Fruit fly (Drosophila melanogaster) whole organism, embryonic: ENCODE results near the gene CG45099.

ENCODE experiments used
- Bdp1 ChIP-seq: fragments of 200-800 bp; sonication (Bioruptor generic); optimal IDR thresholded peaks from 3 replicates; lab custom pipeline; 2016; ENCODE audit warnings: missing biosample characterization, missing genetic modification characterization
- Bgb ChIP-seq: fragments of 200-800 bp; sonication (Bioruptor generic); IDR thresholded peaks from 2 replicates; pipeline ENCODE4 v1.3.6; 2022; ENCODE audit warnings: missing biosample characterization, missing genetic modification characterization; ENCODE audit not compliant: partially characterized antibody
- CG10565 ChIP-seq: fragments of 200-800 bp; sonication (Bioruptor generic); optimal IDR thresholded peaks from 3 replicates; lab custom pipeline; 2016; ENCODE audit warnings: missing biosample characterization, mild to moderate bottlenecking, missing genetic modification characterization
- CG11247 ChIP-seq: fragments of 200-800 bp; sonication (Bioruptor generic); IDR thresholded peaks from 2 replicates; pipeline ENCODE4 v1.3.6; 2022; ENCODE audit warnings: missing biosample characterization, missing genetic modification characterization
- CG11696 ChIP-seq: fragments of 200-800 bp; sonication (Bioruptor generic); IDR thresholded peaks from 2 replicates; pipeline ENCODE4 v1.3.6; 2022; ENCODE audit warnings: missing biosample characterization, missing genetic modification characterization
- CG11723 ChIP-seq: fragments of 200-800 bp; sonication (Bioruptor generic); optimal IDR thresholded peaks from 2 replicates; lab custom pipeline; 2017; ENCODE audit warnings: missing biosample characterization, mild to moderate bottlenecking, missing genetic modification characterization
- CG12659 ChIP-seq: fragments of 200-800 bp; sonication (Bioruptor generic); optimal IDR thresholded peaks from 3 replicates; lab custom pipeline; 2017; ENCODE audit warnings: mild to moderate bottlenecking, missing biosample characterization, missing genetic modification reagents, missing genetic modification characterization
- CG14050 ChIP-seq: fragments of 200-800 bp; sonication (Bioruptor generic); IDR thresholded peaks from 3 replicates; pipeline ENCODE4 v1.3.6; 2022; ENCODE audit warnings: missing biosample characterization, missing genetic modification characterization
- CG15696 ChIP-seq: fragments of 200-800 bp; sonication (Bioruptor generic); optimal IDR thresholded peaks from 2 replicates; lab custom pipeline; 2019; ENCODE audit warnings: missing biosample characterization, mild to moderate bottlenecking, missing genetic modification characterization, moderate library complexity
- CG17328 ChIP-seq: fragments of 200-800 bp; sonication (Bioruptor generic); IDR thresholded peaks from 2 replicates; pipeline ENCODE4 v1.3.6; 2022; ENCODE audit warnings: missing biosample characterization, missing genetic modification characterization
- CG18764 ChIP-seq: fragments of 200-800 bp; sonication (Bioruptor generic); optimal IDR thresholded peaks from 3 replicates; lab custom pipeline; 2016; ENCODE audit warnings: missing biosample characterization, missing genetic modification characterization
- CG2120 ChIP-seq: fragments of 200-800 bp; sonication (Bioruptor generic); optimal IDR thresholded peaks from 3 replicates; lab custom pipeline; 2016; ENCODE audit warnings: missing biosample characterization, missing genetic modification characterization
- CG3281 ChIP-seq: fragments of 200-800 bp; sonication (Bioruptor generic); optimal IDR thresholded peaks from 3 replicates; lab custom pipeline; 2017; ENCODE audit warnings: missing biosample characterization, mild to moderate bottlenecking, missing genetic modification characterization
- CG4282 ChIP-seq: fragments of 200-800 bp; sonication (Bioruptor generic); optimal IDR thresholded peaks from 2 replicates; lab custom pipeline; 2016; ENCODE audit warnings: missing biosample characterization, missing genetic modification characterization
- CG4328 ChIP-seq: fragments of 200-800 bp; sonication (Bioruptor generic); optimal IDR thresholded peaks from 3 replicates; lab custom pipeline; 2017; ENCODE audit warnings: missing biosample characterization, missing genetic modification reagents, missing genetic modification characterization
- CG4854 ChIP-seq: fragments of 200-800 bp; sonication (Bioruptor generic); optimal IDR thresholded peaks from 2 replicates; lab custom pipeline; 2016; ENCODE audit warnings: missing biosample characterization, missing genetic modification characterization, inconsistent platforms
- CG5245 ChIP-seq: fragments of 200-800 bp; sonication (Bioruptor generic); optimal IDR thresholded peaks from 3 replicates; lab custom pipeline; 2016; ENCODE audit warnings: missing biosample characterization, missing genetic modification characterization
- CG6854 ChIP-seq: fragments of 200-800 bp; sonication (Bioruptor generic); optimal IDR thresholded peaks from 3 replicates; lab custom pipeline; 2017; ENCODE audit warnings: missing biosample characterization, mild to moderate bottlenecking, missing genetic modification characterization
- CG7556 ChIP-seq: fragments of 200-800 bp; sonication (Bioruptor generic); optimal IDR thresholded peaks from 2 replicates; lab custom pipeline; 2017; ENCODE audit warnings: missing biosample characterization, mild to moderate bottlenecking, missing genetic modification characterization
- CG8944 ChIP-seq: fragments of 200-800 bp; sonication (Bioruptor generic); optimal IDR thresholded peaks from 3 replicates; lab custom pipeline; 2016; ENCODE audit warnings: missing biosample characterization, missing genetic modification characterization
- Doc3 ChIP-seq: fragments of 200-800 bp; sonication (Bioruptor generic); IDR thresholded peaks from 3 replicates; pipeline ENCODE4 v1.3.6; 2022; ENCODE audit warnings: missing biosample characterization, missing genetic modification characterization; ENCODE audit not compliant: partially characterized antibody
- E2f2 ChIP-seq: fragments of 200-800 bp; sonication (Bioruptor generic); IDR thresholded peaks from 2 replicates; pipeline ENCODE4 v1.3.6; 2022; ENCODE audit warnings: missing biosample characterization, missing genetic modification characterization
- MBD-R2 ChIP-seq: fragments of 200-800 bp; sonication (Bioruptor generic); IDR thresholded peaks from 2 replicates; pipeline ENCODE4 v1.3.6; 2022; ENCODE audit warnings: missing biosample characterization, missing genetic modification characterization
- Mrtf ChIP-seq: fragments of 200-800 bp; sonication (Bioruptor generic); IDR thresholded peaks from 3 replicates; pipeline ENCODE4 v1.3.6; 2022; ENCODE audit warnings: missing biosample characterization, missing genetic modification characterization
- Rx ChIP-seq: fragments of 200-800 bp; sonication (Bioruptor generic); IDR thresholded peaks from 2 replicates; pipeline ENCODE4 v1.3.6; 2022; ENCODE audit warnings: missing biosample characterization, missing genetic modification characterization
- Side ChIP-seq: fragments of 200-800 bp; sonication (Bioruptor generic); optimal IDR thresholded peaks from 2 replicates; lab custom pipeline; 2016; ENCODE audit warnings: missing biosample characterization, missing genetic modification characterization
- Sox102F ChIP-seq: fragments of 200-800 bp; sonication (Bioruptor generic); optimal IDR thresholded peaks from 2 replicates; lab custom pipeline; 2018; ENCODE audit warnings: missing biosample characterization, mild to moderate bottlenecking, missing genetic modification characterization, moderate library complexity
- caup ChIP-seq: fragments of 200-800 bp; sonication (Bioruptor generic); optimal IDR thresholded peaks from 3 replicates; lab custom pipeline; 2017; ENCODE audit warnings: missing biosample characterization, mild to moderate bottlenecking, missing genetic modification characterization, moderate library complexity; ENCODE audit not compliant: severe bottlenecking
- chif ChIP-seq, 2 experiments: fragments of 200-800 bp; sonication (Bioruptor generic); optimal IDR thresholded peaks; 3 replicates each; lab custom pipeline; 2016; ENCODE audit warnings: missing biosample characterization in 2 of 2, missing genetic modification characterization in 2 of 2
- chm ChIP-seq: fragments of 200-800 bp; sonication (Bioruptor generic); IDR thresholded peaks from 2 replicates; pipeline ENCODE4 v1.3.6; 2022; ENCODE audit warnings: missing biosample characterization, missing genetic modification characterization
- corto ChIP-seq: fragments of 200-800 bp; sonication (Bioruptor generic); optimal IDR thresholded peaks from 2 replicates; lab custom pipeline; 2016; ENCODE audit warnings: missing biosample characterization, mild to moderate bottlenecking, missing genetic modification characterization, moderate library complexity
- croc ChIP-seq: fragments of 200-800 bp; sonication (Bioruptor generic); conservative IDR thresholded peaks from 3 replicates; pipeline ENCODE4 v1.3.6; 2022; ENCODE audit warnings: missing biosample characterization, missing genetic modification characterization
- gro ChIP-seq: fragments of 200-800 bp; sonication (Bioruptor generic); optimal IDR thresholded peaks from 2 replicates; lab custom pipeline; 2016; ENCODE audit warnings: missing biosample characterization, missing genetic modification characterization
- gt ChIP-seq: fragments of 200-800 bp; sonication (Bioruptor generic); IDR thresholded peaks from 2 replicates; pipeline ENCODE4 v1.3.6; 2022; ENCODE audit warnings: missing biosample characterization, missing genetic modification characterization
- h ChIP-seq: fragments of >200 bp; optimal IDR thresholded peaks from 2 replicates; lab custom pipeline; 2017
- ham ChIP-seq: fragments of 200-800 bp; sonication (Bioruptor generic); IDR thresholded peaks from 2 replicates; pipeline ENCODE4 v1.3.6; 2022; ENCODE audit warnings: missing biosample characterization, missing genetic modification characterization
- ind ChIP-seq: fragments of 200-800 bp; sonication (Bioruptor generic); optimal IDR thresholded peaks from 3 replicates; lab custom pipeline; 2016; ENCODE audit warnings: missing biosample characterization, missing genetic modification characterization
- ken ChIP-seq: fragments of 200-800 bp; sonication (Bioruptor generic); IDR thresholded peaks from 3 replicates; pipeline ENCODE4 v1.3.6; 2022; ENCODE audit warnings: missing biosample characterization, missing genetic modification characterization
- lmd ChIP-seq: fragments of 200-800 bp; sonication (Bioruptor generic); IDR thresholded peaks from 2 replicates; pipeline ENCODE4 v1.3.6; 2022; ENCODE audit warnings: missing biosample characterization, missing genetic modification characterization
- mam ChIP-seq: fragments of 200-800 bp; sonication (Bioruptor generic); optimal IDR thresholded peaks from 3 replicates; lab custom pipeline; 2016; ENCODE audit warnings: missing biosample characterization, missing genetic modification characterization
- pros ChIP-seq: fragments of 200-800 bp; sonication (Bioruptor generic); optimal IDR thresholded peaks from 3 replicates; lab custom pipeline; 2019; ENCODE audit warnings: missing biosample characterization, mild to moderate bottlenecking, missing genetic modification characterization, moderate library complexity
- psq ChIP-seq: fragments of 200-800 bp; sonication (Bioruptor generic); optimal IDR thresholded peaks from 2 replicates; lab custom pipeline; 2017; ENCODE audit warnings: missing biosample characterization, missing genetic modification characterization
- ranshi ChIP-seq: fragments of 200-800 bp; sonication (Bioruptor generic); IDR thresholded peaks from 2 replicates; pipeline ENCODE4 v1.3.6; 2022; ENCODE audit warnings: missing biosample characterization, missing genetic modification characterization
- rib ChIP-seq: fragments of 200-800 bp; sonication (Bioruptor generic); IDR thresholded peaks from 2 replicates; pipeline ENCODE4 v1.3.6; 2022; ENCODE audit warnings: missing biosample characterization, missing genetic modification characterization
- salm ChIP-seq: fragments of 200-800 bp; sonication (Bioruptor generic); optimal IDR thresholded peaks from 2 replicates; lab custom pipeline; 2018; ENCODE audit warnings: missing biosample characterization, mild to moderate bottlenecking, missing genetic modification characterization
- sd ChIP-seq: fragments of 200-800 bp; sonication (Bioruptor generic); optimal IDR thresholded peaks from 3 replicates; lab custom pipeline; 2018; ENCODE audit warnings: missing biosample characterization, mild to moderate bottlenecking, missing genetic modification characterization, moderate library complexity
- shn ChIP-seq: fragments of 200-800 bp; sonication (Bioruptor generic); optimal IDR thresholded peaks from 3 replicates; lab custom pipeline; 2016; ENCODE audit warnings: missing biosample characterization, missing genetic modification characterization
- slbo ChIP-seq: fragments of 200-800 bp; sonication (Bioruptor generic); IDR thresholded peaks from 2 replicates; pipeline ENCODE4 v1.3.6; 2022; ENCODE audit warnings: missing biosample characterization, missing genetic modification characterization
- tap ChIP-seq: fragments of 200-800 bp; optimal IDR thresholded peaks from 3 replicates; lab custom pipeline; 2019; ENCODE audit warnings: missing biosample characterization, mild to moderate bottlenecking, missing genetic modification characterization, moderate library complexity
- trh ChIP-seq: fragments of 200-800 bp; sonication (Bioruptor generic); optimal IDR thresholded peaks from 2 replicates; lab custom pipeline; 2016; ENCODE audit warnings: missing biosample characterization, missing genetic modification characterization
- z ChIP-seq: fragments of 200-800 bp; sonication (Bioruptor generic); IDR thresholded peaks from 3 replicates; pipeline ENCODE4 v1.3.6; 2022; ENCODE audit warnings: missing biosample characterization, missing genetic modification characterization
- zen ChIP-seq: fragments of 200-800 bp; sonication (Bioruptor generic); optimal IDR thresholded peaks from 3 replicates; lab custom pipeline; 2018; ENCODE audit warnings: missing biosample characterization, mild to moderate bottlenecking, missing genetic modification characterization, moderate library complexity
- zen2 ChIP-seq: fragments of 200-800 bp; sonication (Bioruptor generic); IDR thresholded peaks from 3 replicates; pipeline ENCODE4 v1.3.6; 2022; ENCODE audit warnings: missing biosample characterization, missing genetic modification characterization; ENCODE audit not compliant: partially characterized antibody

CG45099 gene

dm6 chr3R:22035552-22035951 is 1.5 kb upstream of the CG45099 start (continued):
- TF ChIP-seq Mrtf (GFP tag; lab: Robert Waterston, UW) (no peak), CG4282 (GFP tag; lab: Kevin White, UChicago) (no peak), ham (GFP tag; lab: Robert Waterston, UW) (no peak), CG8944 (GFP tag; lab: Kevin White, UChicago) (no peak), CG17328 (GFP tag; lab: Robert Waterston, UW) (no peak), Doc3 (GFP tag; lab: Robert Waterston, UW) (peak; percentile 72), CG12659 (GFP tag; lab: Kevin White, UChicago) (peak; percentile 26), CG15696 (tag; lab: Kevin White, UChicago) (no peak), Bdp1 (GFP tag; lab: Kevin White, UChicago) (no peak), MBD-R2 (GFP tag; lab: Robert Waterston, UW) (peak; percentile 77), CG11723 (no peak), CG7556 (GFP tag; lab: Kevin White, UChicago) (no peak), tap (no peak), salm (tag; lab: Kevin White, UChicago) (no peak), CG6854 (GFP tag; lab: Kevin White, UChicago) (no peak), CG4328 (GFP tag; lab: Kevin White, UChicago) (no peak), shn (GFP tag; lab: Kevin White, UChicago) (no peak), lmd (GFP tag; lab: Robert Waterston, UW) (no peak), gt (no peak), slbo (no peak), ind (GFP tag; lab: Kevin White, UChicago) (no peak), rib (GFP tag; lab: Robert Waterston, UW) (no peak), h (lab: Kevin White, UChicago) (no peak), ken (GFP tag; lab: Robert Waterston, UW) (no peak), chm (GFP tag; lab: Robert Waterston, UW) (no peak), CG11247 (GFP tag; lab: Robert Waterston, UW) (no peak), E2f2 (peak; percentile 77), mam (GFP tag; lab: Kevin White, UChicago) (no peak), Side (no peak), z (GFP tag; lab: Robert Waterston, UW) (no peak), CG10565 (GFP tag; lab: Kevin White, UChicago) (no peak), pros (GFP tag; lab: Kevin White, UChicago) (no peak), sd (tag; lab: Kevin White, UChicago) (no peak), CG5245 (no peak), CG3281 (GFP tag; lab: Kevin White, UChicago) (no peak), psq (GFP tag; lab: Kevin White, UChicago) (no peak), CG4854 (GFP tag; lab: Kevin White, UChicago) (no peak), trh (GFP tag; lab: Kevin White, UChicago) (no peak), ranshi (GFP tag; lab: Robert Waterston, UW) (no peak), Rx (GFP tag; lab: Robert Waterston, UW) (no peak), croc (GFP tag; lab: Robert Waterston, UW) (no peak), CG11696 (no peak), Sox102F (GFP tag; lab: Kevin White, UChicago) (no peak), CG18764 (GFP tag; lab: Kevin White, UChicago) (no peak), CG14050 (GFP tag; lab: Robert Waterston, UW) (no peak), corto (GFP tag; lab: Kevin White, UChicago) (no peak), zen (tag; lab: Kevin White, UChicago) (peak; percentile 4), gro (GFP tag; lab: Kevin White, UChicago) (no peak), Bgb (peak; percentile 85), chif (GFP tag; optimal IDR thresholded peaks at IDR 0.05; lab: Kevin White, UChicago) (no peak), zen2 (peak; percentile 81), CG2120 (no peak), caup (no peak)
